Fruit fly (Drosophila melanogaster): ENCODE measurements around the gene CG3698.

- TF ChIP-seq CG8478 (optimal IDR thresholded peaks at IDR 0.05), result no peak
- no peak for TF ChIP-seq CTCF (optimal IDR thresholded peaks at IDR 0.05)
Measured at dm6 chr3L:20835882-20836281, 37.7 kb upstream of the CG3698 start, which contains the start of gene CG3288.
